Worm (Caenorhabditis elegans) whole organism, early embryonic: ENCODE measurements around the gene tofu-1.

Experiments used
- ama-1 ChIP-seq: fragments of 150-350 bp; optimal IDR thresholded peaks from 2 replicates; lab custom pipeline; 2014
- ceh-36 ChIP-seq: sonication (generic microtip); optimal IDR thresholded peaks from 2 replicates; lab custom pipeline; 2016; ENCODE audit warnings: missing genetic modification characterization, inconsistent platforms, missing compliant biosample characterization
- flt-1 ChIP-seq: fragments of 200-800 bp; sonication (Bioruptor generic); IDR thresholded peaks from 2 replicates; pipeline ENCODE4 v1.3.6; 2022; ENCODE audit warnings: missing genetic modification characterization, missing compliant biosample characterization
- hmbx-1 ChIP-seq: sonication (generic microtip); optimal IDR thresholded peaks from 2 replicates; lab custom pipeline; 2016; ENCODE audit warnings: mild to moderate bottlenecking, missing genetic modification characterization, missing compliant biosample characterization
- pes-1 ChIP-seq: fragments of 200-800 bp; sonication (Bioruptor generic); IDR thresholded peaks from 2 replicates; pipeline ENCODE4 v1.3.6; 2022; ENCODE audit warnings: missing genetic modification reagents, missing genetic modification characterization, missing compliant biosample characterization
- scrt-1 ChIP-seq: fragments of 200-800 bp; sonication (Bioruptor generic); IDR thresholded peaks from 2 replicates; pipeline ENCODE4 v1.3.6; 2022; ENCODE audit warnings: missing genetic modification characterization, missing compliant biosample characterization

- TF ChIP-seq ama-1 (lab: Kevin White, UChicago) (no peak), hmbx-1 (tag; lab: Kevin White, UChicago) (no peak), flt-1 (no peak), ceh-36 (tag; lab: Kevin White, UChicago) (no peak), pes-1 (GFP tag; lab: Robert Waterston, UW) (no peak), scrt-1 (no peak)
Observed at ce11 chrV:9952396-9952795, 28.6 kb upstream of the tofu-1 start, which contains the start of gene mam-5.
